Fruit fly (Drosophila melanogaster): ENCODE results near the gene eloF.

Gene eloF

dm6 chr3R:9808946-9809545 lies 4.9 kb upstream of the eloF start, which contains the start of gene FBXO11 (continued):
- TF ChIP-seq achi (GFP tag; optimal IDR thresholded peaks at IDR 0.05) (no peak), CG6163 (GFP tag; IDR thresholded peaks at IDR 0.05) (peak; percentile 98), acj6 (GFP tag; optimal IDR thresholded peaks at IDR 0.05) (no peak), spab (GFP tag; optimal IDR thresholded peaks at IDR 0.05) (no peak), cyc (GFP tag; optimal IDR thresholded peaks at IDR 0.05) (no peak), fd85E (GFP tag; optimal IDR thresholded peaks at IDR 0.05) (peak; percentile 61), svp (GFP tag) (no peak), OdsH (GFP tag; optimal IDR thresholded peaks at IDR 0.05) (no peak), fd59A (GFP tag; optimal IDR thresholded peaks at IDR 0.05) (no peak), Sox15 (GFP tag; optimal IDR thresholded peaks at IDR 0.05) (no peak), fkh (GFP tag; optimal IDR thresholded peaks at IDR 0.05) (peak; percentile 96), CG7368 (GFP tag; optimal IDR thresholded peaks at IDR 0.05) (no peak), CG6854 (GFP tag; optimal IDR thresholded peaks at IDR 0.05) (peak; percentile 73), CG8119 (GFP tag; IDR thresholded peaks at IDR 0.05) (peak; percentile 60; the same call in 2 of the 3 replicates)

dm6 chr3R:9812447-9812846 lies 1.5 kb upstream of the eloF start, which contains the start of gene CG8534:
CG8534 (plus strand) TSS chr3R:9812747.
- no peak for TF ChIP-seq Met (GFP tag; optimal IDR thresholded peaks at IDR 0.05)
- no peak for TF ChIP-seq CG6854 (GFP tag; optimal IDR thresholded peaks at IDR 0.05)
- no peak for TF ChIP-seq topi (GFP tag; optimal IDR thresholded peaks at IDR 0.05)

- TF ChIP-seq Sox15 (GFP tag; optimal IDR thresholded peaks at IDR 0.05) (no peak), fkh (GFP tag; optimal IDR thresholded peaks at IDR 0.05) (no peak), CG6808 (GFP tag; optimal IDR thresholded peaks at IDR 0.05) (no peak), ss (GFP tag; optimal IDR thresholded peaks at IDR 0.05) (no peak), CG3919 (GFP tag; optimal IDR thresholded peaks at IDR 0.05) (no peak), CG34406 (GFP tag; optimal IDR thresholded peaks at IDR 0.05) (no peak), pdm3 (GFP tag; optimal IDR thresholded peaks at IDR 0.05) (no peak), CG15336 (GFP tag; IDR thresholded peaks at IDR 0.05) (no peak), OdsH (GFP tag; optimal IDR thresholded peaks at IDR 0.05) (no peak), lz (GFP tag; optimal IDR thresholded peaks at IDR 0.05) (no peak), cyc (GFP tag; optimal IDR thresholded peaks at IDR 0.05) (no peak), CG11762 (GFP tag; optimal IDR thresholded peaks at IDR 0.05; ENCODE audit: insufficient read depth) (no peak), CG32006 (GFP tag; optimal IDR thresholded peaks at IDR 0.05) (no peak), fd59A (GFP tag; optimal IDR thresholded peaks at IDR 0.05) (no peak), esn (GFP tag; optimal IDR thresholded peaks at IDR 0.05) (no peak), Sox14 (GFP tag; optimal IDR thresholded peaks at IDR 0.05) (no peak), vri (GFP tag; optimal IDR thresholded peaks at IDR 0.05) (no peak), net (GFP tag; optimal IDR thresholded peaks at IDR 0.05) (no peak), CG1621 (tag; optimal IDR thresholded peaks at IDR 0.05) (no peak)
These were observed 2.9 kb downstream of the eloF start, which contains the start of gene CG16904 for dm6 chr3R:9816879-9817278. CG16904 (minus strand) TSS chr3R:9816979.

DNA sequence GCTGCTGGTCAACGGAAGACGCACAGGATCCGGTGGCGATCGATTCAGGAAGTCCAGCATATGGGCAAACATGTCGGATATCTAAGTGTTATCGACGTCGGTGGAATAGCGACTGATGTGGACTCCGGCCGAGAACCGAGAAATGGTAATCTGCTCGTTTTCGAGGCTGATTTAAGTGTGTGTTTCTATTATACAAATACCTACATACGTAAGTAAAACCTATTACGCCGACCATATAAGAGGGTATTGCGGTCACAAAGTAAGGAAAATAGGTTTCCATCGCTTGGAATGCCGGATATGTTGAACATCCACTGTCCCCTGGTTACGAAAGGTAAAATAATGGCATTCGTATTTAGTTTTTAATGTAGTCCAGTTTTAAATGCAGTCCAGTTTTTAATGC lies 4.3 kb downstream of the eloF start, which contains the start of gene CG9459:
TSS of gene CG9459 (minus strand) at position 101 of the 400 bp plus-strand sequence.
- TF ChIP-seq CG16779 (tag; optimal IDR thresholded peaks at IDR 0.05) (no peak), OdsH (GFP tag; optimal IDR thresholded peaks at IDR 0.05) (no peak), CG6276 (GFP tag; optimal IDR thresholded peaks at IDR 0.05) (no peak), ss (GFP tag; optimal IDR thresholded peaks at IDR 0.05) (no peak), Sox14 (GFP tag; optimal IDR thresholded peaks at IDR 0.05) (no peak), CG8632 (GFP tag; optimal IDR thresholded peaks at IDR 0.05) (no peak), CG11294 (GFP tag; IDR thresholded peaks at IDR 0.05) (no peak), topi (GFP tag; optimal IDR thresholded peaks at IDR 0.05) (no peak), CG8119 (GFP tag; IDR thresholded peaks at IDR 0.05) (no peak)
